Fruit fly (Drosophila melanogaster) whole organism, embryonic: Measurements from ENCODE around the gene CG2444.
A peak's percentile ranks its signal among the peaks of the same experiment; 100 is the strongest.

Experiments used
- Adf1 ChIP-seq: fragments of 200-800 bp; sonication (Bioruptor generic); IDR thresholded peaks from 2 replicates; pipeline ENCODE4 v1.3.6; 2022; ENCODE audit warnings: missing biosample characterization, missing genetic modification characterization
- Bgb ChIP-seq: fragments of 200-800 bp; sonication (Bioruptor generic); IDR thresholded peaks from 2 replicates; pipeline ENCODE4 v1.3.6; 2022; ENCODE audit warnings: missing biosample characterization, missing genetic modification characterization; ENCODE audit not compliant: partially characterized antibody
- CG10431 ChIP-seq: fragments of 200-800 bp; sonication (Bioruptor generic); optimal IDR thresholded peaks from 3 replicates; lab custom pipeline; 2018; ENCODE audit warnings: missing biosample characterization, mild to moderate bottlenecking, missing genetic modification characterization
- CG12155 ChIP-seq: fragments of 200-800 bp; sonication (Bioruptor generic); optimal IDR thresholded peaks from 3 replicates; lab custom pipeline; 2016; ENCODE audit warnings: missing biosample characterization, missing genetic modification characterization
- CG12391 ChIP-seq: fragments of 200-800 bp; sonication (Bioruptor generic); optimal IDR thresholded peaks from 3 replicates; lab custom pipeline; 2018; ENCODE audit warnings: missing biosample characterization, mild to moderate bottlenecking, missing genetic modification characterization, moderate library complexity
- CG13287 ChIP-seq: fragments of 200-800 bp; sonication (Bioruptor generic); IDR thresholded peaks from 2 replicates; pipeline ENCODE4 v1.3.6; 2022; ENCODE audit warnings: missing biosample characterization, missing genetic modification characterization; ENCODE audit not compliant: partially characterized antibody
- CG18599 ChIP-seq: fragments of 200-800 bp; sonication (Bioruptor generic); optimal IDR thresholded peaks from 3 replicates; lab custom pipeline; 2017; ENCODE audit warnings: missing biosample characterization, missing genetic modification characterization, mild to moderate bottlenecking, moderate library complexity, missing genetic modification reagents
- CG3065 ChIP-seq: fragments of 200-800 bp; sonication (Bioruptor generic); optimal IDR thresholded peaks from 2 replicates; lab custom pipeline; 2016; ENCODE audit warnings: missing biosample characterization, missing genetic modification characterization
- CG42726 ChIP-seq: fragments of 200-800 bp; sonication (Bioruptor generic); IDR thresholded peaks from 2 replicates; pipeline ENCODE4 v1.3.6; 2022; ENCODE audit warnings: missing biosample characterization, missing genetic modification characterization; ENCODE audit not compliant: partially characterized antibody
- CG4730 ChIP-seq: fragments of 200-800 bp; sonication (Bioruptor generic); IDR thresholded peaks from 2 replicates; pipeline ENCODE4 v1.3.6; 2022; ENCODE audit warnings: missing biosample characterization, missing genetic modification characterization
- CG6272 ChIP-seq: fragments of 200-800 bp; sonication (Bioruptor generic); IDR thresholded peaks from 2 replicates; pipeline ENCODE4 v1.3.6; 2022; ENCODE audit warnings: missing biosample characterization, missing genetic modification characterization
- CG6813 ChIP-seq: fragments of 200-800 bp; sonication (Bioruptor generic); optimal IDR thresholded peaks from 2 replicates; lab custom pipeline; 2017; ENCODE audit warnings: missing biosample characterization, missing genetic modification characterization, mild to moderate bottlenecking, moderate library complexity, missing genetic modification reagents
- CG6854 ChIP-seq: fragments of 200-800 bp; sonication (Bioruptor generic); optimal IDR thresholded peaks from 3 replicates; lab custom pipeline; 2017; ENCODE audit warnings: missing biosample characterization, mild to moderate bottlenecking, missing genetic modification characterization
- CG7372 ChIP-seq: fragments of 200-800 bp; sonication (Bioruptor generic); IDR thresholded peaks from 2 replicates; pipeline ENCODE4 v1.3.6; 2022; ENCODE audit warnings: missing biosample characterization, missing genetic modification characterization
- CG8359 ChIP-seq: fragments of 200-800 bp; sonication (Bioruptor generic); optimal IDR thresholded peaks from 2 replicates; lab custom pipeline; 2017; ENCODE audit warnings: missing biosample characterization, mild to moderate bottlenecking, missing genetic modification characterization, borderline replicate concordance
- CG9876 ChIP-seq: fragments of 200-800 bp; sonication (Bioruptor generic); optimal IDR thresholded peaks from 2 replicates; lab custom pipeline; 2016; ENCODE audit warnings: missing biosample characterization, missing genetic modification characterization
- Dll ChIP-seq: fragments of 200-800 bp; sonication (Bioruptor generic); IDR thresholded peaks from 4 replicates; pipeline ENCODE4 v1.3.6; 2022; ENCODE audit warnings: missing biosample characterization, missing genetic modification characterization; ENCODE audit not compliant: partially characterized antibody
- Dref ChIP-seq: fragments of 200-800 bp; sonication (Bioruptor generic); IDR thresholded peaks from 2 replicates; pipeline ENCODE4 v1.3.6; 2022; ENCODE audit warnings: missing biosample characterization, missing genetic modification characterization
- Ets97D ChIP-seq: fragments of 200-800 bp; sonication (Bioruptor generic); optimal IDR thresholded peaks from 3 replicates; lab custom pipeline; 2016; ENCODE audit warnings: missing biosample characterization, missing genetic modification characterization
- Gug ChIP-seq: fragments of 200-800 bp; sonication (Bioruptor generic); IDR thresholded peaks from 4 replicates; pipeline ENCODE4 v1.3.6; 2022; ENCODE audit warnings: missing biosample characterization, missing genetic modification characterization
- H2.0 ChIP-seq: fragments of 200-800 bp; sonication (Bioruptor generic); IDR thresholded peaks from 2 replicates; pipeline ENCODE4 v1.3.6; 2022; ENCODE audit warnings: missing biosample characterization, missing genetic modification characterization
- HHEX ChIP-seq: fragments of 200-800 bp; sonication (Bioruptor generic); optimal IDR thresholded peaks from 3 replicates; lab custom pipeline; 2017; ENCODE audit warnings: missing biosample characterization, mild to moderate bottlenecking, missing genetic modification characterization, missing genetic modification reagents
- Hr39 ChIP-seq: fragments of >200 bp; optimal IDR thresholded peaks from 2 replicates; lab custom pipeline; 2017
- Jarid2 ChIP-seq: fragments of 200-800 bp; sonication (Bioruptor generic); optimal IDR thresholded peaks from 3 replicates; lab custom pipeline; 2017; ENCODE audit warnings: mild to moderate bottlenecking, missing biosample characterization, missing genetic modification reagents, missing genetic modification characterization
- Lhr ChIP-seq: fragments of 200-800 bp; sonication (Bioruptor generic); optimal IDR thresholded peaks from 3 replicates; lab custom pipeline; 2017; ENCODE audit warnings: mild to moderate bottlenecking, missing biosample characterization, missing genetic modification reagents, missing genetic modification characterization
- MBD-R2 ChIP-seq: fragments of 200-800 bp; sonication (Bioruptor generic); IDR thresholded peaks from 2 replicates; pipeline ENCODE4 v1.3.6; 2022; ENCODE audit warnings: missing biosample characterization, missing genetic modification characterization
- Meics ChIP-seq: fragments of 200-800 bp; sonication (Bioruptor generic); optimal IDR thresholded peaks from 2 replicates; lab custom pipeline; 2017; ENCODE audit warnings: missing biosample characterization, mild to moderate bottlenecking, missing genetic modification characterization
- Myb ChIP-seq: fragments of 200-800 bp; sonication (Bioruptor generic); optimal IDR thresholded peaks from 2 replicates; lab custom pipeline; 2016; ENCODE audit warnings: missing biosample characterization, missing genetic modification characterization
- Oaz ChIP-seq: fragments of 200-800 bp; sonication (Bioruptor generic); IDR thresholded peaks from 2 replicates; pipeline ENCODE4 v1.3.6; 2022; ENCODE audit warnings: missing biosample characterization, missing genetic modification characterization
- Ptx1 ChIP-seq: fragments of 200-800 bp; sonication (Bioruptor generic); IDR thresholded peaks from 2 replicates; pipeline ENCODE4 v1.3.6; 2022; ENCODE audit warnings: missing biosample characterization, missing genetic modification characterization
- Sry-β ChIP-seq: fragments of 200-800 bp; sonication (Bioruptor generic); optimal IDR thresholded peaks from 2 replicates; lab custom pipeline; 2018; ENCODE audit warnings: missing biosample characterization, mild to moderate bottlenecking, missing genetic modification characterization, moderate library complexity
- Stat92E ChIP-seq, 3 experiments: fragments of >200 bp in 2 of 3; fragments of 200-800 bp in 1 of 3; sonication (Bioruptor generic) in 1 of 3; optimal IDR thresholded peaks; 2 replicates each; lab custom pipeline; 2017 to 2019; ENCODE audit warnings: missing biosample characterization in 3 of 3, missing genetic modification characterization in 3 of 3, mild to moderate bottlenecking in 1 of 3, moderate library complexity in 1 of 3
- ara ChIP-seq: fragments of 200-800 bp; sonication (Bioruptor generic); IDR thresholded peaks from 2 replicates; pipeline ENCODE4 v1.3.6; 2022; ENCODE audit warnings: missing biosample characterization, missing genetic modification characterization
- ci ChIP-seq: fragments of 200-800 bp; sonication (Bioruptor generic); IDR thresholded peaks from 3 replicates; pipeline ENCODE4 v1.3.6; 2022; ENCODE audit warnings: missing biosample characterization, missing genetic modification characterization
- crol ChIP-seq: fragments of 200-800 bp; sonication (Bioruptor generic); IDR thresholded peaks from 2 replicates; pipeline ENCODE4 v1.3.6; 2022; ENCODE audit warnings: missing biosample characterization, missing genetic modification characterization
- dmrt99B ChIP-seq: fragments of 200-800 bp; sonication (Bioruptor generic); optimal IDR thresholded peaks from 2 replicates; lab custom pipeline; 2018; ENCODE audit warnings: missing biosample characterization, mild to moderate bottlenecking, missing genetic modification characterization, moderate library complexity
- dpn ChIP-seq, 2 experiments: fragments of 200-800 bp; sonication (Bioruptor generic); optimal IDR thresholded peaks; 3 replicates each; lab custom pipeline; 2016; ENCODE audit warnings: missing biosample characterization in 2 of 2, missing genetic modification characterization in 2 of 2
- ind ChIP-seq: fragments of 200-800 bp; sonication (Bioruptor generic); optimal IDR thresholded peaks from 3 replicates; lab custom pipeline; 2016; ENCODE audit warnings: missing biosample characterization, missing genetic modification characterization
- jigr1 ChIP-seq: fragments of 200-800 bp; sonication (Bioruptor generic); IDR thresholded peaks from 3 replicates; pipeline ENCODE4 v1.3.6; 2022; ENCODE audit warnings: missing biosample characterization, missing genetic modification characterization
- odd ChIP-seq: fragments of 200-800 bp; sonication (Bioruptor generic); optimal IDR thresholded peaks from 2 replicates; lab custom pipeline; 2017; ENCODE audit warnings: missing biosample characterization, mild to moderate bottlenecking, missing genetic modification characterization
- pfk ChIP-seq: fragments of 200-800 bp; sonication (Bioruptor generic); optimal IDR thresholded peaks from 2 replicates; lab custom pipeline; 2018; ENCODE audit warnings: missing biosample characterization, mild to moderate bottlenecking, missing genetic modification characterization, moderate library complexity
- rib ChIP-seq: fragments of 200-800 bp; sonication (Bioruptor generic); IDR thresholded peaks from 2 replicates; pipeline ENCODE4 v1.3.6; 2022; ENCODE audit warnings: missing biosample characterization, missing genetic modification characterization
- sisA ChIP-seq: fragments of 200-800 bp; sonication (Bioruptor generic); IDR thresholded peaks from 2 replicates; pipeline ENCODE4 v1.3.6; 2022; ENCODE audit warnings: missing biosample characterization, missing genetic modification characterization
- so ChIP-seq: fragments of 200-800 bp; sonication (Bioruptor generic); IDR thresholded peaks from 3 replicates; pipeline ENCODE4 v1.3.6; 2022; ENCODE audit warnings: missing biosample characterization, missing genetic modification characterization
- ssp ChIP-seq: fragments of 200-800 bp; sonication (Bioruptor generic); IDR thresholded peaks from 2 replicates; pipeline ENCODE4 v1.3.6; 2022; ENCODE audit warnings: missing biosample characterization, missing genetic modification characterization
- stwl ChIP-seq: fragments of 200-800 bp; sonication (Bioruptor generic); optimal IDR thresholded peaks from 3 replicates; lab custom pipeline; 2018; ENCODE audit warnings: missing biosample characterization, mild to moderate bottlenecking, missing genetic modification characterization, moderate library complexity
- tin ChIP-seq: fragments of 200-800 bp; sonication (Bioruptor generic); optimal IDR thresholded peaks from 3 replicates; lab custom pipeline; 2016; ENCODE audit warnings: missing biosample characterization, missing genetic modification characterization
- tx ChIP-seq: fragments of 200-800 bp; sonication (Bioruptor generic); optimal IDR thresholded peaks from 2 replicates; lab custom pipeline; 2016; ENCODE audit warnings: missing biosample characterization, missing genetic modification characterization
- vvl ChIP-seq: fragments of 200-800 bp; sonication (Bioruptor generic); IDR thresholded peaks from 2 replicates; pipeline ENCODE4 v1.3.6; 2022; ENCODE audit warnings: missing biosample characterization, missing genetic modification characterization

CG2444 gene

DNA sequence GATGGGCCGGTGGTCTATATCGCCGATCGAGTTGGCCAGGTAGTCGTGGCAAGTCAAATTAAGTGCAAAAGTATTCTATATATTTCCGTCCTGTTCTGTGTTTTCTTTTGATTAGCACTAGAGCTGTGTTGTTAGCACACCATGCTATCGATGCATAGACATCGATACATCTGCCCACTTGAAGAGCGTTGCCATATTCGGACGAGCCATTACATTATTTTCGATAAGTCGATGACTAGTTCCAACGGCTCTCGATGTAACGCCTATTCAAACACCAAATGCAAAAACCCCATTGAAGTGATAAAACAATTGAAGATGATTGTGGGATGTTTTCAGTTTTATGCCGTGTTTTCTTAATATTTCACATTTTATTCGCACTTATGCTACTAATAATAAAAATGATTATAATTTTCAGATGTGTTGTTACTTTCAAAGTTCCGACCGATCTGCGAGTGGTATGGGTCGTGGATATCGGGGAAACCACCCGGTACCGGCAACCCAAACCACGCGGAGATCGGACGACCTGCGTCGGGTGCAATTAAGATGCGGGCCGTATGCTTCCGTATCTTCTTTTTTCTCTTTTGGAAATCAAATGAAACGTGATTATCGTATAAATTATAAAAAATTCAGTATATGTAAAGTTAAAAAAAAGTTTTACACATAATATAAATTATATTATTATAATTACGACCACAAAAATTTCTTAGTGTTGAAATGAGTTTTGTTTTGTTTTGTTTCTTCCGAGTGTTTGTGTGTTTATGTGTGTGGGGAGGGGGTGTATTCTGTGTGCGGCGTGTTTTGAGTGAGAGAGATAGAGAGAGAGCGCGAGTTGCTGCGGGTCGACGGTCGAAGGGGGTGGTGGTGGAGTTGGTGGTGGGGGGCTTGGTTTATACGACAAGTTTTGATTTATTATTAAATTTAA, 5.0 kb upstream of the CG2444 start, which contains the start of gene FucT6 (continued):
- TF ChIP-seq CG6272 (GFP tag; lab: Robert Waterston, UW) (no peak), tx (no peak), CG10431 (GFP tag; lab: Kevin White, UChicago) (no peak), odd (peak; percentile 20), Dref (GFP tag; lab: Robert Waterston, UW) (peak; percentile 98), pfk (GFP tag; lab: Kevin White, UChicago) (no peak), crol (GFP tag; lab: Robert Waterston, UW) (peak; percentile 97), CG6854 (GFP tag; lab: Kevin White, UChicago) (peak; percentile 5), Gug (no peak), CG9876 (GFP tag; lab: Kevin White, UChicago) (no peak), Dll (GFP tag; lab: Robert Waterston, UW) (peak; percentile 83), vvl (GFP tag; lab: Robert Waterston, UW) (peak; percentile 28; the same call in 1 of the 2 replicates), CG12391 (tag; lab: Kevin White, UChicago) (peak; percentile 16), Oaz (GFP tag; lab: Robert Waterston, UW) (no peak), ci (GFP tag; lab: Robert Waterston, UW) (0 out of 3 replicates have a peak, but pooled peaks have one; percentile 7), CG12155 (peak; percentile 52), CG4730 (GFP tag; lab: Robert Waterston, UW) (no peak), dmrt99B (no peak), Ptx1 (GFP tag; lab: Robert Waterston, UW) (0 out of 2 replicates have a peak, but pooled peaks have one; percentile 14), Adf1 (GFP tag; lab: Robert Waterston, UW) (no peak), CG42726 (GFP tag; lab: Robert Waterston, UW) (peak; percentile 81), H2.0 (GFP tag; lab: Robert Waterston, UW) (no peak), Sry-β (GFP tag; lab: Kevin White, UChicago) (no peak), dpn (GFP tag; optimal IDR thresholded peaks at IDR 0.05; lab: Kevin White, UChicago) (no peak), Myb (GFP tag; lab: Kevin White, UChicago) (peak; percentile 99), Ets97D (peak; percentile 75), so (GFP tag; lab: Robert Waterston, UW) (0 out of 3 replicates have a peak, but pooled peaks have one; percentile 13), ssp (no peak), Jarid2 (GFP tag; lab: Kevin White, UChicago) (no peak), sisA (no peak), Lhr (GFP tag; lab: Kevin White, UChicago) (peak; percentile 39), tin (GFP tag; lab: Kevin White, UChicago) (no peak), CG18599 (GFP tag; lab: Kevin White, UChicago) (peak; percentile 46), CG6813 (GFP tag; lab: Kevin White, UChicago) (peak; percentile 30), Hr39 (no peak), CG3065 (GFP tag; lab: Kevin White, UChicago) (no peak), HHEX (no peak), ind (no peak), rib (no peak), Meics (GFP tag; lab: Kevin White, UChicago) (peak; percentile 18), Stat92E (GFP tag; optimal IDR thresholded peaks at IDR 0.05; lab: Kevin White, UChicago) (no peak), MBD-R2 (GFP tag; lab: Robert Waterston, UW) (peak; percentile 72), Bgb (GFP tag; lab: Robert Waterston, UW) (peak; percentile 94), CG13287 (peak; percentile 91), CG7372 (GFP tag; lab: Robert Waterston, UW) (no peak), CG8359 (GFP tag; lab: Kevin White, UChicago) (no peak), ara (GFP tag; lab: Robert Waterston, UW) (no peak), jigr1 (no peak), stwl (tag; lab: Kevin White, UChicago) (peak; percentile 70)
